Worm (Caenorhabditis elegans): Measurements from ENCODE around the gene K07H8.7.

DNA sequence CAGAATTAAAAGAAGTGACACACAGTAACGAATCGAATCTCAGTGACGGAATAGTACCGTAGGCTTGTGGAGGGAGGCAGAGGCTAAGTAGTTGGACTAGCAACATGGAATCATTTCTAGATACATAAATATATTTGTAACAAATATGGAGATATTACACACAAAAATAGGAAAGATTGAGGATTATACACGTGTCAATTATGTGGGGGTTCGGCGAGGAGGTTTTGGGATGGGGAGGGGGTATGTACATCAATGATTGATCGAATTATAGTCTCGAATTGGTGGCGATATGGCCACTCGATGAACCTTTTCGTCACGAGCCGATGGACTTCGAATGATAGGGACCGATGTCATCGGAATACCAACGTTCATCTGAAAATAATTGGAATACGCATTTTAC, 47.6 kb upstream of the K07H8.7 start:
- TF ChIP-seq C06A6.2 (GFP tag; conservative IDR thresholded peaks at IDR 0.05) = no peak
- TF ChIP-seq athp-1 (tag; optimal IDR thresholded peaks at IDR 0.05) = no peak
- no peak for TF ChIP-seq F10E7.11 (tag; optimal IDR thresholded peaks at IDR 0.05)
- TF ChIP-seq F49E8.2 (tag; optimal IDR thresholded peaks at IDR 0.05; ENCODE audit: insufficient read depth) = no peak

Data from whole organism, young adult.